Worm (Caenorhabditis elegans): ENCODE results near the gene F46B3.8.

DNA sequence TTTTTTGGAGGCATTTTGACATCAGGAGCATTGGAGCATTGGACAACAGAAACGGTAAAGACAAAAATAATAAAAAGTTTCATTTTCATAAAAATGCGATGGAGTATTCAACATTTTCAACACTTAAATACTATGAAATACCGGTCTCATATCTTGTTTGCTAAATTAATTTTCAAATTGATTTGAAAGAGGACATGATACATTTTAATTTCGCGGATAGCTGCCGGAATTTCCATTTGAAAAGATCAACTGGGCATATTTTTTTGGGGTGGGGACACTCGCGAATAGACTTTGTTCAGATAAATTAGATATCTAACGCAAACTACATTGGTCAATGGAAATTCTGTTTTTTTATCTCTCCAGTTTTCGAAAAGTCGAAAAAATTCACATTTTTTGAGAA, 28.2 kb downstream of the F46B3.8 start, which contains the start of gene F26F2.10:
- no peak for TF ChIP-seq ztf-11 (tag; optimal IDR thresholded peaks at IDR 0.05)
- no peak for TF ChIP-seq ZK546.5 (tag; optimal IDR thresholded peaks at IDR 0.05)

All from whole organism, L2 larva.